Worm (Caenorhabditis elegans) whole organism, mixed stage, embryonic: ENCODE results near the gene F09C6.10.
A peak's percentile ranks its signal among the peaks of the same experiment; 100 is the strongest.

ENCODE experiments used
- M03D4.4 ChIP-seq: sonication (generic microtip); optimal IDR thresholded peaks from 2 replicates; lab custom pipeline; 2017; ENCODE audit warnings: mild to moderate bottlenecking, missing genetic modification characterization, missing compliant biosample characterization
- bed-3 ChIP-seq: fragments of 200-800 bp; sonication (Bioruptor generic); optimal IDR thresholded peaks from 3 replicates; lab custom pipeline; 2018; ENCODE audit warnings: mild to moderate bottlenecking, missing genetic modification characterization, moderate library complexity, missing compliant biosample characterization
- blmp-1 ChIP-seq: fragments of 150-350 bp; optimal IDR thresholded peaks from 2 replicates; lab custom pipeline; 2014; ENCODE audit warnings: missing biosample characterization, missing genetic modification characterization
- ceh-39 ChIP-seq: fragments of 150-350 bp; optimal IDR thresholded peaks from 2 replicates; lab custom pipeline; 2014; ENCODE audit warnings: missing biosample characterization, missing genetic modification characterization
- ceh-43 ChIP-seq: fragments of 200-800 bp; sonication (Bioruptor generic); optimal IDR thresholded peaks from 2 replicates; lab custom pipeline; 2018; ENCODE audit warnings: mild to moderate bottlenecking, missing genetic modification characterization, moderate library complexity, missing compliant biosample characterization
- ceh-83 ChIP-seq: fragments of 200-800 bp; sonication (Bioruptor generic); optimal IDR thresholded peaks from 2 replicates; lab custom pipeline; 2018; ENCODE audit warnings: mild to moderate bottlenecking, missing genetic modification characterization, missing compliant biosample characterization
- ces-1 ChIP-seq: fragments of 150-350 bp; optimal IDR thresholded peaks from 2 replicates; lab custom pipeline; 2014; ENCODE audit warnings: missing biosample characterization, missing genetic modification reagents, missing genetic modification characterization
- cnd-1 ChIP-seq: fragments of 200-800 bp; sonication (Bioruptor generic); optimal IDR thresholded peaks from 2 replicates; lab custom pipeline; 2018; ENCODE audit warnings: mild to moderate bottlenecking, missing genetic modification characterization, missing compliant biosample characterization
- drap-1 ChIP-seq: fragments of 200-800 bp; sonication (Bioruptor generic); optimal IDR thresholded peaks from 3 replicates; lab custom pipeline; 2018; ENCODE audit warnings: mild to moderate bottlenecking, missing genetic modification characterization, missing compliant biosample characterization
- elt-1 ChIP-seq: sonication (generic microtip); optimal IDR thresholded peaks from 2 replicates; lab custom pipeline; 2017; ENCODE audit warnings: missing genetic modification characterization, mild to moderate bottlenecking, missing compliant biosample characterization, antibody characterized with exemption, moderate library complexity, borderline replicate concordance; ENCODE audit not compliant: insufficient read depth
- elt-3 ChIP-seq: fragments of 150-350 bp; optimal IDR thresholded peaks from 2 replicates; lab custom pipeline; 2014; ENCODE audit warnings: missing biosample characterization, missing genetic modification characterization
- flh-1 ChIP-seq: fragments of 200-800 bp; sonication (Bioruptor generic); optimal IDR thresholded peaks from 2 replicates; lab custom pipeline; 2018; ENCODE audit warnings: mild to moderate bottlenecking, missing genetic modification characterization, moderate library complexity, missing compliant biosample characterization
- hlh-1 ChIP-seq: fragments of 150-350 bp; optimal IDR thresholded peaks from 2 replicates; lab custom pipeline; 2014; ENCODE audit warnings: missing biosample characterization, missing genetic modification reagents, missing genetic modification characterization
- lin-13 ChIP-seq: fragments of 150-350 bp; optimal IDR thresholded peaks from 2 replicates; lab custom pipeline; 2014; ENCODE audit warnings: missing biosample characterization, missing genetic modification characterization
- lin-32 ChIP-seq: fragments of 200-800 bp; sonication (Bioruptor generic); optimal IDR thresholded peaks from 2 replicates; lab custom pipeline; 2018; ENCODE audit warnings: mild to moderate bottlenecking, missing genetic modification characterization, missing compliant biosample characterization
- lsy-2 ChIP-seq: fragments of 150-350 bp; optimal IDR thresholded peaks from 2 replicates; lab custom pipeline; 2014; ENCODE audit warnings: missing biosample characterization, missing genetic modification characterization
- mab-5 ChIP-seq: fragments of 150-350 bp; optimal IDR thresholded peaks from 2 replicates; lab custom pipeline; 2014; ENCODE audit warnings: missing biosample characterization, missing genetic modification characterization
- mep-1 ChIP-seq: fragments of 150-350 bp; optimal IDR thresholded peaks from 2 replicates; lab custom pipeline; 2017; ENCODE audit warnings: missing biosample characterization, missing genetic modification reagents, missing genetic modification characterization, inconsistent platforms
- mls-2 ChIP-seq: sonication (generic microtip); optimal IDR thresholded peaks from 2 replicates; lab custom pipeline; 2016; ENCODE audit warnings: mild to moderate bottlenecking, missing genetic modification characterization, moderate library complexity, missing compliant biosample characterization
- nhr-12 ChIP-seq: fragments of 150-350 bp; optimal IDR thresholded peaks from 2 replicates; lab custom pipeline; 2014; ENCODE audit warnings: missing biosample characterization, missing genetic modification characterization
- nhr-2 ChIP-seq: fragments of 150-350 bp; optimal IDR thresholded peaks from 2 replicates; lab custom pipeline; 2014; ENCODE audit warnings: missing biosample characterization, missing genetic modification characterization
- nhr-237 ChIP-seq: fragments of 150-350 bp; optimal IDR thresholded peaks from 2 replicates; lab custom pipeline; 2014; ENCODE audit warnings: missing biosample characterization, missing genetic modification characterization
- nhr-76 ChIP-seq: sonication (generic microtip); optimal IDR thresholded peaks from 2 replicates; lab custom pipeline; 2017; ENCODE audit warnings: missing biosample characterization, missing genetic modification characterization
- pha-4 ChIP-seq: fragments of 150-350 bp; optimal IDR thresholded peaks from 2 replicates; lab custom pipeline; 2018; ENCODE audit warnings: missing biosample characterization, missing genetic modification reagents, missing genetic modification characterization
- sem-2 ChIP-seq: fragments of 200-800 bp; sonication (Bioruptor generic); optimal IDR thresholded peaks from 2 replicates; lab custom pipeline; 2018; ENCODE audit warnings: mild to moderate bottlenecking, missing genetic modification characterization, missing compliant biosample characterization
- snpc-4 ChIP-seq: fragments of 150-350 bp; optimal IDR thresholded peaks from 2 replicates; lab custom pipeline; 2014; ENCODE audit warnings: missing biosample characterization, missing genetic modification characterization
- sptf-1 ChIP-seq: sonication (generic microtip); optimal IDR thresholded peaks from 2 replicates; lab custom pipeline; 2017; ENCODE audit warnings: mild to moderate bottlenecking, missing genetic modification characterization, moderate library complexity, missing compliant biosample characterization
- tbx-8 ChIP-seq: fragments of 200-800 bp; sonication (Bioruptor generic); optimal IDR thresholded peaks from 2 replicates; lab custom pipeline; 2018; ENCODE audit warnings: mild to moderate bottlenecking, missing genetic modification characterization, moderate library complexity, missing compliant biosample characterization
- unc-120 ChIP-seq: sonication (generic microtip); optimal IDR thresholded peaks from 2 replicates; lab custom pipeline; 2017; ENCODE audit warnings: missing genetic modification characterization, missing compliant biosample characterization; ENCODE audit not compliant: poor library complexity, severe bottlenecking
- unc-39 ChIP-seq: fragments of 150-350 bp; optimal IDR thresholded peaks from 2 replicates; lab custom pipeline; 2014; ENCODE audit warnings: missing biosample characterization, missing genetic modification characterization
- unc-62 ChIP-seq: fragments of 150-350 bp; optimal IDR thresholded peaks from 2 replicates; lab custom pipeline; 2014; ENCODE audit warnings: missing biosample characterization, missing genetic modification reagents, missing genetic modification characterization
- zip-8 ChIP-seq: fragments of 150-350 bp; optimal IDR thresholded peaks from 2 replicates; lab custom pipeline; 2014; ENCODE audit warnings: missing biosample characterization, missing genetic modification characterization
- ztf-11 ChIP-seq: fragments of 150-350 bp; optimal IDR thresholded peaks from 2 replicates; lab custom pipeline; 2014; ENCODE audit warnings: missing biosample characterization, missing genetic modification characterization

The F09C6.10 gene

ce11 chrV:16916079-16916478 lies at the start of gene F09C6.10:
TSS of gene F09C6.10 (minus strand) at chrV:16916179.
- TF ChIP-seq nhr-76 (tag; lab: Kevin White, UChicago) (no peak), unc-39 (tag; lab: Kevin White, UChicago) (no peak), unc-62 (no peak), nhr-237 (tag; lab: Kevin White, UChicago) (no peak), mep-1 (tag; lab: Kevin White, UChicago) (no peak), mls-2 (tag; lab: Kevin White, UChicago) (no peak), M03D4.4 (tag; lab: Kevin White, UChicago) (no peak), cnd-1 (no peak), mab-5 (tag; lab: Kevin White, UChicago) (no peak), elt-3 (tag; lab: Kevin White, UChicago) (no peak)
- TF ChIP-seq, all 35 proteins: peak for 0

ce11 chrV:16965655-16966054 lies 49.7 kb upstream of the F09C6.10 start, which contains the start of gene efl-1:
TSS of gene efl-1 (minus strand) at chrV:16965675.
- TF ChIP-seq drap-1 (GFP tag; lab: Kevin White, UChicago) (peak; percentile 77), zip-8 (no peak), snpc-4 (tag; lab: Kevin White, UChicago) (no peak), sptf-1 (tag; lab: Kevin White, UChicago) (peak; percentile 37), nhr-12 (no peak), ceh-43 (GFP tag; lab: Kevin White, UChicago) (no peak), unc-39 (tag; lab: Kevin White, UChicago) (no peak), unc-62 (peak; percentile 36), mls-2 (tag; lab: Kevin White, UChicago) (no peak), unc-120 (no peak), nhr-76 (tag; lab: Kevin White, UChicago) (no peak), nhr-237 (tag; lab: Kevin White, UChicago) (peak; percentile 88), hlh-1 (tag; lab: Kevin White, UChicago) (peak; percentile 33), ceh-39 (tag; lab: Kevin White, UChicago) (peak; percentile 31), lsy-2 (peak; percentile 82), M03D4.4 (tag; lab: Kevin White, UChicago) (no peak), lin-13 (peak; percentile 88), cnd-1 (no peak), ces-1 (GFP tag; lab: Kevin White, UChicago) (peak; percentile 96), mep-1 (tag; lab: Kevin White, UChicago) (peak; percentile 98), tbx-8 (GFP tag; lab: Kevin White, UChicago) (no peak), mab-5 (tag; lab: Kevin White, UChicago) (peak; percentile 52), nhr-2 (tag; lab: Kevin White, UChicago) (no peak), ceh-83 (no peak), pha-4 (tag; lab: Kevin White, UChicago) (peak; percentile 58), bed-3 (GFP tag; lab: Kevin White, UChicago) (no peak), lin-32 (no peak), ztf-11 (tag; lab: Kevin White, UChicago) (peak; percentile 37), elt-3 (tag; lab: Kevin White, UChicago) (peak; percentile 47), blmp-1 (no peak), flh-1 (GFP tag; lab: Kevin White, UChicago) (no peak)

- TF ChIP-seq ces-1 (GFP tag; lab: Kevin White, UChicago) (no peak), nhr-76 (tag; lab: Kevin White, UChicago) (no peak), ceh-43 (GFP tag; lab: Kevin White, UChicago) (no peak), cnd-1 (no peak), ceh-83 (no peak), lsy-2 (no peak), unc-120 (no peak), mls-2 (tag; lab: Kevin White, UChicago) (no peak), elt-1 (no peak), lin-13 (no peak), pha-4 (tag; lab: Kevin White, UChicago) (no peak), ceh-39 (tag; lab: Kevin White, UChicago) (no peak), unc-62 (no peak), ztf-11 (tag; lab: Kevin White, UChicago) (no peak), drap-1 (GFP tag; lab: Kevin White, UChicago) (no peak), mep-1 (tag; lab: Kevin White, UChicago) (no peak), nhr-2 (tag; lab: Kevin White, UChicago) (no peak), tbx-8 (GFP tag; lab: Kevin White, UChicago) (no peak), M03D4.4 (tag; lab: Kevin White, UChicago) (no peak), sem-2 (no peak)
Observed at ce11 chrV:16958975-16959374, 43.0 kb upstream of the F09C6.10 start.

ce11 chrV:16956229-16956628 lies 40.2 kb upstream of the F09C6.10 start, which contains the start of gene clec-239:
TSS of gene clec-239 (plus strand) at chrV:16956529.
- TF ChIP-seq elt-3 (tag; lab: Kevin White, UChicago) (no peak), nhr-12 (no peak), sem-2 (no peak), mab-5 (tag; lab: Kevin White, UChicago) (no peak), nhr-76 (tag; lab: Kevin White, UChicago) (no peak), nhr-2 (tag; lab: Kevin White, UChicago) (no peak), ceh-39 (tag; lab: Kevin White, UChicago) (no peak), snpc-4 (tag; lab: Kevin White, UChicago) (no peak), lin-13 (no peak), elt-1 (no peak), hlh-1 (tag; lab: Kevin White, UChicago) (no peak), drap-1 (GFP tag; lab: Kevin White, UChicago) (no peak), tbx-8 (GFP tag; lab: Kevin White, UChicago) (no peak), unc-62 (no peak)
